Worm (Caenorhabditis elegans): ENCODE data around the gene C03A3.3.

The C03A3.3 gene

DNA sequence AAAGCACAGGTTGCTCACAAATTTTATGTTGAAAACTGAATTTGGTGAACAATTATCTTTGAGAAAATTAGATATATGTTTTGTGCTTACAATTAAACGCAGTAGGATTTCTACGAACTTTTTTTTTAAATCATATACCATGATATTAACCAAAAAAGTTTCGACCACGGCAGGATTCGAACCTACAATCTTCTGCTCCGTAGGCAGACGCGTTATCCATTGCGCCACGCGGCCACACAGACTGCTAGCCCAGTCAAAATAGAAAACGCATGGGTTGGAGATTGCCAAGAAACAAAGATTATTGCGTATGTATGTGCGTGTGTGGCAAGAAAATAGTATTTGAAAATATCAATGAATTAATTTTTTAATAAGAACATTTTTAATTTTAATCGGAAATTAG, 16.4 kb downstream of the C03A3.3 start (continued):
- TF ChIP-seq ceh-19 (GFP tag; optimal IDR thresholded peaks at IDR 0.05) (peak; percentile 76), nhr-232 (tag; optimal IDR thresholded peaks at IDR 0.05) (peak; percentile 13), ceh-24 (tag; optimal IDR thresholded peaks at IDR 0.05) (peak; percentile 5), pqm-1 (tag; optimal IDR thresholded peaks at IDR 0.05) (no peak), dve-1 (tag; optimal IDR thresholded peaks at IDR 0.05) (no peak), Y22D7AL.16 (tag; optimal IDR thresholded peaks at IDR 0.05) (no peak), hlh-8 (tag; optimal IDR thresholded peaks at IDR 0.05) (no peak), ceh-45 (GFP tag; IDR thresholded peaks at IDR 0.05) (no peak), hlh-6 (tag; optimal IDR thresholded peaks at IDR 0.05) (peak; percentile 31), K09A11.1 (tag; optimal IDR thresholded peaks at IDR 0.05; ENCODE audit: insufficient read depth) (peak; percentile 33), ceh-9 (tag; optimal IDR thresholded peaks at IDR 0.05) (no peak), pag-3 (tag; optimal IDR thresholded peaks at IDR 0.05; ENCODE audit: borderline replicate concordance) (no peak), ets-4 (tag; optimal IDR thresholded peaks at IDR 0.05) (peak; percentile 30), unc-42 (tag; optimal IDR thresholded peaks at IDR 0.05) (no peak), hlh-30 (tag; optimal IDR thresholded peaks at IDR 0.05; ENCODE audit: insufficient read depth) (no peak), nhr-11 (tag; optimal IDR thresholded peaks at IDR 0.05) (no peak), sdc-2 (tag; optimal IDR thresholded peaks at IDR 0.05) (peak; percentile 61), tbx-7 (tag; optimal IDR thresholded peaks at IDR 0.05) (no peak), ceh-34 (tag; optimal IDR thresholded peaks at IDR 0.05) (peak; percentile 38), gmeb-2 (tag; optimal IDR thresholded peaks at IDR 0.05) (peak; percentile 46), ceh-30 (tag; optimal IDR thresholded peaks at IDR 0.05) (no peak), unc-3 (GFP tag; conservative IDR thresholded peaks at IDR 0.05) (peak; percentile 70; the same call in 1 of the 2 replicates), unc-3 (tag; optimal IDR thresholded peaks at IDR 0.05) (peak; percentile 24), odd-2 (tag; optimal IDR thresholded peaks at IDR 0.05) (no peak), ama-1 (optimal IDR thresholded peaks at IDR 0.05) (no peak), pha-2 (tag; optimal IDR thresholded peaks at IDR 0.05) (no peak)

ce11 chrX:11251928-11252327, 16.9 kb downstream of the C03A3.3 start:
- TF ChIP-seq ceh-2 (tag; optimal IDR thresholded peaks at IDR 0.05) (no peak), hlh-8 (tag; optimal IDR thresholded peaks at IDR 0.05) (no peak), pqm-1 (tag; optimal IDR thresholded peaks at IDR 0.05) (no peak), eyg-1 (tag; optimal IDR thresholded peaks at IDR 0.05) (no peak), odd-2 (tag; optimal IDR thresholded peaks at IDR 0.05) (no peak), pha-2 (tag; optimal IDR thresholded peaks at IDR 0.05) (no peak), ref-2 (tag; optimal IDR thresholded peaks at IDR 0.05) (no peak), C08G9.2 (tag; optimal IDR thresholded peaks at IDR 0.05) (no peak), ceh-45 (GFP tag; IDR thresholded peaks at IDR 0.05) (no peak), madf-2 (tag; optimal IDR thresholded peaks at IDR 0.05) (no peak), nfya-1 (tag; optimal IDR thresholded peaks at IDR 0.05) (no peak), hlh-6 (tag; optimal IDR thresholded peaks at IDR 0.05) (no peak), nhr-11 (tag; optimal IDR thresholded peaks at IDR 0.05) (no peak), sdc-2 (tag; optimal IDR thresholded peaks at IDR 0.05) (no peak), elt-2 (tag; optimal IDR thresholded peaks at IDR 0.05) (no peak), ahr-1 (tag; optimal IDR thresholded peaks at IDR 0.05) (no peak), gmeb-2 (tag; optimal IDR thresholded peaks at IDR 0.05) (no peak)

ce11 chrX:11250983-11251382, 17.9 kb downstream of the C03A3.3 start:
- TF ChIP-seq elt-2 (tag; optimal IDR thresholded peaks at IDR 0.05) (peak; percentile 83), ttx-3 (tag; optimal IDR thresholded peaks at IDR 0.05) (no peak)

- no peak for TF ChIP-seq ceh-45 (GFP tag; IDR thresholded peaks at IDR 0.05)
- TF ChIP-seq ceh-24 (tag; optimal IDR thresholded peaks at IDR 0.05): no peak
- TF ChIP-seq unc-42 (tag; optimal IDR thresholded peaks at IDR 0.05): no peak
- TF ChIP-seq tbx-2 (tag; optimal IDR thresholded peaks at IDR 0.05): no peak
- no peak for TF ChIP-seq pros-1 (tag; optimal IDR thresholded peaks at IDR 0.05)
- TF ChIP-seq ceh-18 (tag; optimal IDR thresholded peaks at IDR 0.05): no peak
- no peak for TF ChIP-seq ref-2 (tag; optimal IDR thresholded peaks at IDR 0.05)
- TF ChIP-seq pax-1 (tag; optimal IDR thresholded peaks at IDR 0.05): no peak
- TF ChIP-seq lin-11 (tag; optimal IDR thresholded peaks at IDR 0.05): no peak
- no peak for TF ChIP-seq pqm-1 (tag; optimal IDR thresholded peaks at IDR 0.05)
- no peak for TF ChIP-seq fkh-6 (tag; optimal IDR thresholded peaks at IDR 0.05)
- TF ChIP-seq dmd-4 (tag; optimal IDR thresholded peaks at IDR 0.05; ENCODE audit: borderline replicate concordance): no peak
- TF ChIP-seq eyg-1 (tag; optimal IDR thresholded peaks at IDR 0.05): no peak
These were observed 19.5 kb downstream of the C03A3.3 start for ce11 chrX:11249392-11249791.

Data from whole organism, late embryonic.